Fruit fly (Drosophila melanogaster) Kc167 (cell line): ENCODE results near the gene CG7294.

ENCODE experiments used
- Sin3A ChIP-seq: fragments of >200 bp; optimal IDR thresholded peaks from 2 replicates; lab custom pipeline; 2018; ENCODE audit warnings: missing external identifiers
- h ChIP-seq: fragments of >200 bp; optimal IDR thresholded peaks from 3 replicates; lab custom pipeline; 2018; ENCODE audit warnings: missing external identifiers
- insv ChIP-seq: fragments of >200 bp; optimal IDR thresholded peaks from 3 replicates; lab custom pipeline; 2018; ENCODE audit warnings: missing external identifiers
- psq ChIP-seq: fragments of >200 bp; optimal IDR thresholded peaks from 2 replicates; lab custom pipeline; 2017; ENCODE audit warnings: missing external identifiers
- ttk ChIP-seq: sonication (Bioruptor generic); optimal IDR thresholded peaks from 2 replicates; lab custom pipeline; 2017; ENCODE audit warnings: missing external identifiers

dm6 chr2L:10735923-10736322 lies 46.9 kb upstream of the CG7294 start, which contains the start of gene Nup107:
- TF ChIP-seq ttk, result no peak
- no peak for TF ChIP-seq insv
- no peak for TF ChIP-seq Sin3A (lab: Kevin White, UChicago)
- no peak for TF ChIP-seq psq
- TF ChIP-seq h (lab: Kevin White, UChicago), result no peak
